Worm (Caenorhabditis elegans) whole organism, early embryonic: Measurements from ENCODE around the gene R160.14.

Experiments
- B0310.2 ChIP-seq: sonication (generic microtip); optimal IDR thresholded peaks from 2 replicates; lab custom pipeline; 2016; ENCODE audit warnings: mild to moderate bottlenecking, missing genetic modification characterization, missing compliant biosample characterization
- F13C5.2 ChIP-seq: sonication (generic microtip); optimal IDR thresholded peaks from 2 replicates; lab custom pipeline; 2017; ENCODE audit warnings: mild to moderate bottlenecking, missing genetic modification characterization, inconsistent platforms, missing compliant biosample characterization
- aly-1 ChIP-seq: sonication (generic microtip); optimal IDR thresholded peaks from 2 replicates; lab custom pipeline; 2016; ENCODE audit warnings: missing genetic modification characterization, missing compliant biosample characterization
- ama-1 ChIP-seq: fragments of 150-350 bp; optimal IDR thresholded peaks from 2 replicates; lab custom pipeline; 2014
- ceh-13 ChIP-seq: fragments of 200-800 bp; sonication (Bioruptor generic); optimal IDR thresholded peaks from 2 replicates; lab custom pipeline; 2018; ENCODE audit warnings: mild to moderate bottlenecking, missing genetic modification characterization, missing compliant biosample characterization
- ceh-36 ChIP-seq: sonication (generic microtip); optimal IDR thresholded peaks from 2 replicates; lab custom pipeline; 2016; ENCODE audit warnings: missing genetic modification characterization, inconsistent platforms, missing compliant biosample characterization
- ets-7 ChIP-seq: sonication (generic microtip); optimal IDR thresholded peaks from 2 replicates; lab custom pipeline; 2016; ENCODE audit warnings: missing genotype, missing genetic modification characterization, missing compliant biosample characterization
- flt-1 ChIP-seq: fragments of 200-800 bp; sonication (Bioruptor generic); IDR thresholded peaks from 2 replicates; pipeline ENCODE4 v1.3.6; 2022; ENCODE audit warnings: missing genetic modification characterization, missing compliant biosample characterization
- hmbx-1 ChIP-seq: sonication (generic microtip); optimal IDR thresholded peaks from 2 replicates; lab custom pipeline; 2016; ENCODE audit warnings: mild to moderate bottlenecking, missing genetic modification characterization, missing compliant biosample characterization
- hmg-4 ChIP-seq: fragments of 200-800 bp; sonication (Bioruptor generic); optimal IDR thresholded peaks from 2 replicates; lab custom pipeline; 2018; ENCODE audit warnings: mild to moderate bottlenecking, missing genetic modification characterization, missing compliant biosample characterization
- hnd-1 ChIP-seq: sonication (generic microtip); optimal IDR thresholded peaks from 2 replicates; lab custom pipeline; 2016; ENCODE audit warnings: missing genetic modification characterization, missing compliant biosample characterization
- pes-1 ChIP-seq: fragments of 200-800 bp; sonication (Bioruptor generic); IDR thresholded peaks from 2 replicates; pipeline ENCODE4 v1.3.6; 2022; ENCODE audit warnings: missing genetic modification reagents, missing genetic modification characterization, missing compliant biosample characterization
- scrt-1 ChIP-seq: fragments of 200-800 bp; sonication (Bioruptor generic); IDR thresholded peaks from 2 replicates; pipeline ENCODE4 v1.3.6; 2022; ENCODE audit warnings: missing genetic modification characterization, missing compliant biosample characterization
- sea-1 ChIP-seq: fragments of 200-800 bp; sonication (Bioruptor generic); conservative IDR thresholded peaks from 2 replicates; pipeline ENCODE4 v1.3.6; 2022; ENCODE audit warnings: missing genetic modification characterization, missing compliant biosample characterization
- tbx-11 ChIP-seq: fragments of 200-800 bp; sonication (Bioruptor generic); IDR thresholded peaks from 2 replicates; pipeline ENCODE4 v1.3.6; 2022; ENCODE audit warnings: missing genetic modification characterization, missing compliant biosample characterization
- tbx-37 ChIP-seq: fragments of 200-800 bp; sonication (Bioruptor generic); conservative IDR thresholded peaks from 2 replicates; pipeline ENCODE4 v1.3.6; 2022; ENCODE audit warnings: missing genetic modification reagents, missing genetic modification characterization, missing compliant biosample characterization
- tra-4 ChIP-seq: sonication (generic microtip); optimal IDR thresholded peaks from 2 replicates; lab custom pipeline; 2017; ENCODE audit warnings: missing genetic modification characterization, missing compliant biosample characterization

Gene R160.14

DNA sequence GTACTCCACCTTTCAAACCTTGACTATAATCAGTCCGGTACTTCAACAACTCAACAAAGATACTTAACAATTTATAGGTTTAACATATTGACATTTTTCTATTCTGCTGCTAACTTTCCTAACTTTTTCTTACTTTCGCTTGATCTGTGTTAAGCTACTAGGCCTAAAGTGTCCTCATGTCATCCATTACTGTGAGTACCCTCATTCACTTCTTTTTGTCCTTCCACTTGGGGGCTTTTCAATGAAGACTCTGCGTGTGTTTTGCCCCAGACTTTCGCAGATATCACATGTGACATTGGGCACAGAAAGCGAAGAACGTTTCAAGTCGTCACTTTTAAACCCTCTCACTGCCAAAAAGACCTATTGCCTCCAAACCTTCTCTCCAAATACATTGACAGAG is 32.8 kb upstream of the R160.14 start:
- no peak for TF ChIP-seq tbx-37 (GFP tag; lab: Robert Waterston, UW)
- no peak for TF ChIP-seq pes-1 (GFP tag; lab: Robert Waterston, UW)
- TF ChIP-seq tbx-11 (GFP tag; lab: Robert Waterston, UW): no peak
- TF ChIP-seq hnd-1: no peak

DNA sequence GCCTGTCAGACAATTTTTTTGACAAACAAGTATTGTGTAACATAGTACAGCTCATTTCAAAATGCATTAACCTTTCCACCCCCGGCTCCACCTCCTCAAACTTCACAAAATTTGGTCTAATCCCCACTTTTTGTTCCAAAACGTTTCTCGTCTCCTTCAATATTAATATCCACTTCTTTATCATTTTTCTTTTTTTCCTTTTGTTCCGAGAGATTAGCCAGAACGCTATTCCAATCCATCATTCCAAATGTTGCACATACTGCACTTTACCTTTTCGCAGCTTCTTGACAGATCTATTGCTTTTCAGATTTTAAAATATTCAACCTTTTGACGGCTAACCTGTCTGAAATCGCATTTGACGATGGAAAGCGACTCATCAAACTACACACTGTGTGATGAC is 31.0 kb upstream of the R160.14 start, which contains the start of gene D1079.1:
D1079.1 (plus strand) TSS at position 301 of the 400 bp plus-strand sequence.
- no peak for TF ChIP-seq aly-1 (tag; lab: Kevin White, UChicago)
- no peak for TF ChIP-seq ceh-36 (tag; lab: Kevin White, UChicago)
- no peak for TF ChIP-seq F13C5.2
- no peak for TF ChIP-seq hmbx-1 (tag; lab: Kevin White, UChicago)
- no peak for TF ChIP-seq pes-1 (GFP tag; lab: Robert Waterston, UW)
- no peak for TF ChIP-seq tra-4 (tag; lab: Kevin White, UChicago)

DNA sequence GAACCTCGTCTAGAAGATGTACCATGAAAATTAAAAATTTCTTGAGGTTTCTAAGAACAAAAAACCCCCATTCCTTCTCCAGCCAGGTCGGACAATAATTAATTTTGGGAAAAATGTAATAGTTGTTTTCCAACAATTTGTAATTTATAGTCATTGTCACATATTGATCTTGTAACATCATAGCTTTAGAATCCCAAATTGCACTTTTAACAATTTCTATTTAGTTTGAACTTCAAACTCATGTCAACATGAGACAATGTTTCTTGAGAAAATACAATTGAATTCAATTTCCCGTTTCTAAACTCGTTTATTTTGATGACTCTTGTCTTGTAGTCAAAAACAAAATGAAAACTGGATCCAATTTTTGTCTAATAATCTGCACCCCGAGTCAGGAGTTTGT is 28.4 kb upstream of the R160.14 start:
- no peak for TF ChIP-seq ets-7 (tag; lab: Kevin White, UChicago)
- no peak for TF ChIP-seq tbx-37 (GFP tag; lab: Robert Waterston, UW)
- TF ChIP-seq sea-1 (GFP tag; lab: Robert Waterston, UW): no peak
- no peak for TF ChIP-seq F13C5.2
- TF ChIP-seq ama-1 (lab: Kevin White, UChicago): no peak
- no peak for TF ChIP-seq scrt-1 (GFP tag; lab: Robert Waterston, UW)
- TF ChIP-seq hnd-1: no peak
- no peak for TF ChIP-seq flt-1

DNA sequence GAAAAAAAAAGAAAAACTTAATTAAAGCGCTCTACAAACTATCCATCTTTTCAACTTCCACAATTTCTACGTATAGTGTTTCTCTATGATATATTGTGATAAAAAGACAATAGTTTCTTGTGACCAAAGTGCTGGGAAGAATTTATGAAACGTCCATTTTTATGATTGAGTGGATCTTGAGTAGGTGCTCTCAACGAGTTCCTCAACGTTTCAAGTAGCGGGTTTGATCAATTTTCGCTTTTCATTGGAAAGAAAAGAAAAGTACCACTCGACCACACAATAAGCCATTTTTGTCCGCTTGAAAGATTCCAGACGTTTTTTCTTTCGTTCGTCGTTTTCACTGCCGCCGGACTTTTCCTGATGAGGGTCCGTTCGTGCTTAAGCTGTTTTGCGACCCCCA is 25.6 kb upstream of the R160.14 start:
- TF ChIP-seq ets-7 (tag; lab: Kevin White, UChicago): no peak
- TF ChIP-seq sea-1 (GFP tag; lab: Robert Waterston, UW): no peak
- TF ChIP-seq hmg-4 (GFP tag; lab: Kevin White, UChicago): no peak
- no peak for TF ChIP-seq F13C5.2
- no peak for TF ChIP-seq hmbx-1 (tag; lab: Kevin White, UChicago)
- no peak for TF ChIP-seq tbx-11 (GFP tag; lab: Robert Waterston, UW)
- TF ChIP-seq hnd-1: no peak
- TF ChIP-seq B0310.2 (tag; lab: Kevin White, UChicago): no peak
- no peak for TF ChIP-seq tra-4 (tag; lab: Kevin White, UChicago)
- TF ChIP-seq ceh-36 (tag; lab: Kevin White, UChicago): no peak

DNA sequence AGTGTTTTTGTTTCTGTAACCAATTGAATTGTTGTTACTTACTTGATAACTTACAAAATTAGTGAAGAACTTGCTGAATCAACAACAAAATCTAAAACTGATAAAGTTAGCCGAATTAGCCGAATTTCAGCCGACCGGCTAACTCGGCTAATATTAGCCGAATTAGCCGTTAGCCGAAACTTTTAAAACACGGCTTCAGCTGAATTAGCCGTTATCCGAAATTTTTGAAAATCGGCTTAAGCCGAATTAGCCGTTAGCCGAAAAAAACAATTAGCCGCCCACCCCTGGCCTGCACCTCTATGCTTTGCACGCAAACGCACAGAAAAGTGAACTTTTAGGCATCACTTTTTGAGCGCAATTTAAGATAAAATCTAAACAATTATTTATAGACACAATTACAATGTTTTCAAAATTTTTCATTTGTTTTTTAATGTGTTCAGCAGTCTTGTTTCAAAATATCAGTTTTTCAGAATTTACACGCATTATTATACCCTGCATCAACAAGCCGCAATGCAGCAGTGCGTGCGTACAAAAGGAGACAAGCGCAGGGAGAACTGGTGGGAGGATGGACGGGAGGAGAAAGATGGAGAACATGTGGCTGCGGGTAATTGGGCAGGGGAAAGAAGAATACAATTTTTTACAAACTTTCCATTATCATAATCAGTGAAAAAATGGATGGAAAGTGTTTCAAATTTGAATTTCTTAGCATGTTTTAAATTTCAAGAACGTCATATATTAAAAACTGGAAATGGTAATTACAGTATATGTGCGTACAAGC is 23.4 kb upstream of the R160.14 start:
- TF ChIP-seq tra-4 (tag; lab: Kevin White, UChicago): no peak
- TF ChIP-seq hmg-4 (GFP tag; lab: Kevin White, UChicago): no peak
- no peak for TF ChIP-seq ceh-13 (GFP tag; lab: Kevin White, UChicago)
- TF ChIP-seq ets-7 (tag; lab: Kevin White, UChicago): no peak
- TF ChIP-seq pes-1 (GFP tag; lab: Robert Waterston, UW): no peak
- peak; percentile 62 for TF ChIP-seq F13C5.2
- no peak for TF ChIP-seq aly-1 (tag; lab: Kevin White, UChicago)
- peak; percentile 42; the same call in 1 of the 2 replicates for TF ChIP-seq tbx-37 (GFP tag; lab: Robert Waterston, UW)
- no peak for TF ChIP-seq scrt-1 (GFP tag; lab: Robert Waterston, UW)
- no peak for TF ChIP-seq flt-1
- TF ChIP-seq ama-1 (lab: Kevin White, UChicago): no peak
- TF ChIP-seq hnd-1: no peak

DNA sequence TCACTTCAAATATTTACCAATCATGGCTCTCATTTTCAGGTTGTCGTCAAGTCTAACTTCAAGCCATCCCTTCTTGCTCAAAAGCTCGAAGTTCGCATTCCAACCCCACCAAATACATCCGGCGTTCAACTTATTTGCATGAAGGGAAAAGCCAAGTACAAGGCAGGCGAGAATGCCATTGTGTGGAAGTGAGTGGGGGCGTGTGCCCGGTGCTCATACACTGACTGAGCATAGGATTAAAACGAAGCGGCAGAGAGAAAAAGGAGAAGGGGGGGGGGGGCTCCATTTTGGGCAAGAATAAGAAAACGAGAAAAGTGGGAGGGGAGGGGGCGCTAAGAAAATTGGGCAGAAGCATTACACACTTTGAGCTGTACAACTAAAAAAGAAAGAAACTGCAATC is 19.8 kb upstream of the R160.14 start:
- TF ChIP-seq hmbx-1 (tag; lab: Kevin White, UChicago) (no peak), ama-1 (lab: Kevin White, UChicago) (no peak), tra-4 (tag; lab: Kevin White, UChicago) (no peak), flt-1 (no peak), F13C5.2 (no peak), B0310.2 (tag; lab: Kevin White, UChicago) (no peak), hmg-4 (GFP tag; lab: Kevin White, UChicago) (no peak), tbx-37 (GFP tag; lab: Robert Waterston, UW) (no peak), sea-1 (GFP tag; lab: Robert Waterston, UW) (no peak), ceh-13 (GFP tag; lab: Kevin White, UChicago) (no peak), hnd-1 (no peak), aly-1 (tag; lab: Kevin White, UChicago) (no peak), pes-1 (GFP tag; lab: Robert Waterston, UW) (no peak), ets-7 (tag; lab: Kevin White, UChicago) (no peak), tbx-11 (GFP tag; lab: Robert Waterston, UW) (no peak)

DNA sequence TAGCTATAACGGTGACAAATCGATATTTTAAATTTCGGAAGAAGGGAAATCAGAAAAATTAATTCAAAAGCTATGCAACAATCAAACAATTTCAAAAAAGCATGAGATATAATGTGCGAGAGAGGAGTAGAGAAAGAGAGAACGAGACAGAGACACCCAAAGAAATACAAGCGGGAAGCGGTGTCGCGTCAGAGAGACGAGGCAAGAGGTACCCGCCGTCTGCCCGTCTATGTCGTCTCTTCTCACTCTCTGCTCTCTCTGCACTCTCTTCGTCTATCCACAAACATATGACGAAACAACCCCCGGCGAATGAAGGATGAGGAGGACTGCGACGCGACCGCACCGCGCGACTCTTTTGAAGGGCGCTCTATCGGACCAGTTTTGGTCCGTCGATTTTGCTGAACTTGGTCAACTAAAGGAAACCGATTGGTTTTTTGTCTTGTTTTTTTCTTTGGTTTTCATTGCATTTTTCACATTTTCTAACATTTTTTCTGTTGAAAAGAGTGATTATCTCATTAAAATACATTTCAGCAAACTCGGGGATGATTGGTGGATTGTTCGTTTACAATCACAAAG is 17.0 kb upstream of the R160.14 start, which contains the start of gene dpy-23:
dpy-23 (plus strand) TSS at position 526 of the 576 bp plus-strand sequence.
- no peak for TF ChIP-seq ets-7 (tag; lab: Kevin White, UChicago)
- peak; percentile 4 for TF ChIP-seq aly-1 (tag; lab: Kevin White, UChicago)
- no peak for TF ChIP-seq tbx-11 (GFP tag; lab: Robert Waterston, UW)
- TF ChIP-seq F13C5.2: peak; percentile 55
- TF ChIP-seq hmg-4 (GFP tag; lab: Kevin White, UChicago): peak; percentile 77
- no peak for TF ChIP-seq tra-4 (tag; lab: Kevin White, UChicago)
- no peak for TF ChIP-seq tbx-37 (GFP tag; lab: Robert Waterston, UW)
- no peak for TF ChIP-seq sea-1 (GFP tag; lab: Robert Waterston, UW)
- no peak for TF ChIP-seq ama-1 (lab: Kevin White, UChicago)
- TF ChIP-seq hnd-1: no peak
